Worm (Caenorhabditis elegans) whole organism, young adult: ENCODE results near the gene hum-5.

Experiments
- B0035.1 ChIP-seq: sonication (generic microtip); optimal IDR thresholded peaks from 2 replicates; lab custom pipeline; 2016; ENCODE audit warnings: missing genetic modification characterization, mild to moderate bottlenecking, missing compliant biosample characterization, missing genotype, missing genetic modification reagents
- F49E8.2 ChIP-seq: sonication (generic microtip); optimal IDR thresholded peaks from 3 replicates; lab custom pipeline; 2017; ENCODE audit warnings: missing genetic modification characterization, mild to moderate bottlenecking, missing compliant biosample characterization, antibody characterized with exemption, moderate library complexity; ENCODE audit not compliant: insufficient read depth
- K11D2.4 ChIP-seq: fragments of 200-800 bp; sonication (Bioruptor generic); IDR thresholded peaks from 2 replicates; pipeline ENCODE4 v1.3.6; 2022; ENCODE audit warnings: missing genetic modification reagents, missing genetic modification characterization, missing compliant biosample characterization
- K12H6.12 ChIP-seq: fragments of 200-800 bp; sonication (Bioruptor generic); optimal IDR thresholded peaks from 2 replicates; lab custom pipeline; 2018; ENCODE audit warnings: mild to moderate bottlenecking, missing genetic modification characterization, missing compliant biosample characterization
- efl-1 ChIP-seq: fragments of 150-350 bp; optimal IDR thresholded peaks from 2 replicates; lab custom pipeline; 2014; ENCODE audit warnings: missing biosample characterization, missing genetic modification reagents, missing genetic modification characterization
- ztf-18 ChIP-seq: sonication (generic microtip); optimal IDR thresholded peaks from 2 replicates; lab custom pipeline; 2016; ENCODE audit warnings: missing genotype, mild to moderate bottlenecking, missing genetic modification characterization, missing compliant biosample characterization

DNA sequence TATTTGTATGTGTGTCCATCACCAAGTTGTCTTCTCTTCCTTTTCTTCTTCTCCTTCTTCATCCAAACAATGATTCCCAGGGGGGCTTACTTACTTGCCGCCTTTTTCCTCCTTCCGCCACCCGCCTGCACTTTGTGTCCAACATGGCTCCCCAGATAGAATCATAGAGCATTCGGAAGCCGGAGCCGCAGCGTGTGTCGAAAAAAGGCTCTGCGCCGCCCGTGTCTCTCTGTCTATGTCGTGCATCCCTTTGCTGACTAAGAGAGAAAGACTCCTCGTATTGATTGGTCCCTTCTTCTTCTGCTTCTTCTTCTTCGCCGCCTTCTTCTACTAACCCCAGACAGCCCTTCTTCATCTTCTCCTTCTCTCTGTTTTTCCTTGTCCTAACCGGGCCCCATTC, 27.1 kb upstream of the hum-5 start:
- no peak for TF ChIP-seq B0035.1 (tag; lab: Kevin White, UChicago)
- TF ChIP-seq efl-1 (GFP tag; lab: Kevin White, UChicago): no peak
- peak; percentile 1 for TF ChIP-seq ztf-18
- TF ChIP-seq F49E8.2 (tag; lab: Kevin White, UChicago): no peak
- peak; percentile 33 for TF ChIP-seq K12H6.12 (tag; lab: Kevin White, UChicago)
- no peak for TF ChIP-seq K11D2.4 (GFP tag; lab: Robert Waterston, UW)
